Worm (Caenorhabditis elegans) whole organism, young adult: ENCODE results near the gene nhr-78.

ENCODE experiments used
- K12H6.12 ChIP-seq: fragments of 200-800 bp; sonication (Bioruptor generic); optimal IDR thresholded peaks from 2 replicates; lab custom pipeline; 2018; ENCODE audit warnings: mild to moderate bottlenecking, missing genetic modification characterization, missing compliant biosample characterization
- Y95B8A.8 ChIP-seq: fragments of 200-800 bp; sonication (Bioruptor generic); IDR thresholded peaks from 2 replicates; pipeline ENCODE4 v1.3.6; 2022; ENCODE audit warnings: missing genetic modification reagents, missing genetic modification characterization, missing compliant biosample characterization
- ZK185.1 ChIP-seq: sonication (generic microtip); optimal IDR thresholded peaks from 2 replicates; lab custom pipeline; 2016; ENCODE audit warnings: mild to moderate bottlenecking, missing genetic modification characterization, missing compliant biosample characterization; ENCODE audit not compliant: poor library complexity, severe bottlenecking
- ama-1 ChIP-seq, 3 experiments: fragments of 150-350 bp in 1 of 3; sonication (generic microtip) in 2 of 3; optimal IDR thresholded peaks; 2 replicates each; lab custom pipeline; 2014 to 2018; ENCODE audit warnings: missing biosample characterization in 2 of 3, missing genetic modification characterization in 2 of 3, missing genetic modification reagents in 2 of 3
- hlh-12 ChIP-seq: sonication (generic microtip); optimal IDR thresholded peaks from 2 replicates; lab custom pipeline; 2016; ENCODE audit warnings: missing genetic modification characterization, missing compliant biosample characterization
- hmg-20 ChIP-seq: fragments of 200-800 bp; sonication (Bioruptor generic); IDR thresholded peaks from 2 replicates; pipeline ENCODE4 v1.3.6; 2022; ENCODE audit warnings: missing genetic modification reagents, missing genetic modification characterization, missing compliant biosample characterization
- mel-28 ChIP-seq: sonication (generic microtip); optimal IDR thresholded peaks from 2 replicates; lab custom pipeline; 2016; ENCODE audit warnings: borderline replicate concordance, mild to moderate bottlenecking, missing genetic modification characterization, missing compliant biosample characterization
- pbrm-1 ChIP-seq: fragments of 200-800 bp; sonication (Bioruptor generic); IDR thresholded peaks from 2 replicates; pipeline ENCODE4 v1.3.6; 2022; ENCODE audit warnings: missing genetic modification reagents, missing genetic modification characterization, missing compliant biosample characterization
- tbp1 ChIP-seq: fragments of 200-800 bp; sonication (Bioruptor generic); optimal IDR thresholded peaks from 2 replicates; lab custom pipeline; 2018; ENCODE audit warnings: mild to moderate bottlenecking, missing genetic modification characterization, missing compliant biosample characterization
- tlf-1 ChIP-seq: fragments of 200-800 bp; sonication (Bioruptor generic); optimal IDR thresholded peaks from 2 replicates; lab custom pipeline; 2018; ENCODE audit warnings: mild to moderate bottlenecking, missing genetic modification characterization, missing compliant biosample characterization

ce11 chrIV:4294552-4294951, 16.9 kb upstream of the nhr-78 start, which contains the start of gene F15E6.3:
- TF ChIP-seq mel-28 (no peak), ama-1 (optimal IDR thresholded peaks at IDR 0.05; lab: Kevin White, UChicago) (no peak), ama-1 (GFP tag; optimal IDR thresholded peaks at IDR 0.05; lab: Kevin White, UChicago) (no peak), tbp1 (GFP tag; lab: Kevin White, UChicago) (no peak), tlf-1 (GFP tag; lab: Kevin White, UChicago) (no peak), K12H6.12 (tag; lab: Kevin White, UChicago) (no peak), ZK185.1 (tag; lab: Kevin White, UChicago) (no peak), pbrm-1 (GFP tag; lab: Robert Waterston, UW) (no peak), hmg-20 (GFP tag; lab: Robert Waterston, UW) (no peak), Y95B8A.8 (GFP tag; lab: Robert Waterston, UW) (no peak), hlh-12 (no peak)
